Worm (Caenorhabditis elegans) whole organism, young adult: ENCODE results near the gene tbg-1.

Experiments
- D2030.7 ChIP-seq: fragments of 200-800 bp; sonication (Bioruptor generic); IDR thresholded peaks from 2 replicates; pipeline ENCODE4 v1.3.6; 2022; ENCODE audit warnings: missing genetic modification reagents, missing genetic modification characterization, missing compliant biosample characterization
- aptf-2 ChIP-seq: fragments of 200-800 bp; sonication (Bioruptor generic); conservative IDR thresholded peaks from 2 replicates; pipeline ENCODE4 v1.3.6; 2022; ENCODE audit warnings: missing genetic modification reagents, missing genetic modification characterization, missing compliant biosample characterization
- dox-1 ChIP-seq: fragments of 200-800 bp; sonication (Bioruptor generic); IDR thresholded peaks from 2 replicates; pipeline ENCODE4 v1.3.6; 2022; ENCODE audit warnings: missing genetic modification reagents, missing genetic modification characterization, missing compliant biosample characterization
- efl-1 ChIP-seq: fragments of 150-350 bp; optimal IDR thresholded peaks from 2 replicates; lab custom pipeline; 2014; ENCODE audit warnings: missing biosample characterization, missing genetic modification reagents, missing genetic modification characterization
- egl-44 ChIP-seq: fragments of 200-800 bp; sonication (Bioruptor generic); IDR thresholded peaks from 2 replicates; pipeline ENCODE4 v1.3.6; 2022; ENCODE audit warnings: missing genetic modification reagents, missing genetic modification characterization, missing compliant biosample characterization
- lin-35 ChIP-seq, 3 experiments: fragments of 150-350 bp in 2 of 3; sonication (generic microtip) in 1 of 3; optimal IDR thresholded peaks; 2 replicates each; lab custom pipeline; 2014 to 2018; ENCODE audit warnings: missing biosample characterization in 3 of 3, missing genetic modification characterization in 3 of 3, missing genetic modification reagents in 3 of 3
- lin-54 ChIP-seq: fragments of 200-800 bp; sonication (Bioruptor generic); optimal IDR thresholded peaks from 2 replicates; lab custom pipeline; 2018; ENCODE audit warnings: mild to moderate bottlenecking, missing genetic modification characterization, missing compliant biosample characterization
- nhr-120 ChIP-seq: fragments of 200-800 bp; sonication (Bioruptor generic); IDR thresholded peaks from 2 replicates; pipeline ENCODE4 v1.3.6; 2022; ENCODE audit warnings: missing genetic modification characterization, missing compliant biosample characterization
- nhr-27 ChIP-seq: fragments of 200-800 bp; sonication (Bioruptor generic); optimal IDR thresholded peaks from 2 replicates; lab custom pipeline; 2018; ENCODE audit warnings: mild to moderate bottlenecking, missing genetic modification characterization, moderate library complexity, missing compliant biosample characterization
- tbp1 ChIP-seq: fragments of 200-800 bp; sonication (Bioruptor generic); optimal IDR thresholded peaks from 2 replicates; lab custom pipeline; 2018; ENCODE audit warnings: mild to moderate bottlenecking, missing genetic modification characterization, missing compliant biosample characterization
- ztf-3 ChIP-seq: fragments of 200-800 bp; sonication (Bioruptor generic); optimal IDR thresholded peaks from 2 replicates; lab custom pipeline; 2018; ENCODE audit warnings: mild to moderate bottlenecking, missing genetic modification characterization, missing compliant biosample characterization

DNA sequence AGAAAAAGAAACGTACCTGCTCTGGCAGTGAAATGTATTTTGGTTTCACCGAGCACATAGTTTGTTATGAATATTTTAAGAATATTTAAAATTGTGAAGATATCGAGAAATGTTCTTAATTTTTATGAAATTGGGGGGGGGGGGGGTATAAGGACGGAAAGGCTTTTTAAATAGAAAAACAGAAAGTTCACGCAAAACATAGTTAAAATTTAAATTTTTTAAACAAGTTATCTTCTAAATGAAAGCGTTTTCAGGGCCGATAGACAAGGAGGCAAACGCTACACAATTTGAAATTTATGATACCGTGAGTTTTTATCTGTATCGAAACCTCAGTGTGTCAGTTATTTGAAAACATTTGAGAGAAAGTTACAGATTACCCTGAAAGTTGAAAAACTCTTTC, 26.8 kb upstream of the tbg-1 start, which contains the start of gene C15H7.4:
- no peak for TF ChIP-seq lin-35 (GFP tag; optimal IDR thresholded peaks at IDR 0.05; lab: Kevin White, UChicago)
- no peak for TF ChIP-seq egl-44 (GFP tag; lab: Robert Waterston, UW)
- TF ChIP-seq nhr-120: no peak
- no peak for TF ChIP-seq lin-54 (GFP tag; lab: Kevin White, UChicago)
- TF ChIP-seq ztf-3 (GFP tag; lab: Kevin White, UChicago): no peak
- no peak for TF ChIP-seq aptf-2 (GFP tag; lab: Robert Waterston, UW)
- no peak for TF ChIP-seq tbp1 (GFP tag; lab: Kevin White, UChicago)
- no peak for TF ChIP-seq D2030.7 (GFP tag; lab: Robert Waterston, UW)
- TF ChIP-seq dox-1 (GFP tag; lab: Robert Waterston, UW): no peak
- TF ChIP-seq nhr-27 (tag; lab: Kevin White, UChicago): no peak
- no peak for TF ChIP-seq efl-1 (GFP tag; lab: Kevin White, UChicago)
